Worm (Caenorhabditis elegans): Measurements from ENCODE around the gene tbc-19.
"Not testable (repeated sequence)": the region's sequence is repeated elsewhere in the genome, so short reads cannot be mapped to it uniquely, and the experiment has no call there.

tbc-19 gene

DNA sequence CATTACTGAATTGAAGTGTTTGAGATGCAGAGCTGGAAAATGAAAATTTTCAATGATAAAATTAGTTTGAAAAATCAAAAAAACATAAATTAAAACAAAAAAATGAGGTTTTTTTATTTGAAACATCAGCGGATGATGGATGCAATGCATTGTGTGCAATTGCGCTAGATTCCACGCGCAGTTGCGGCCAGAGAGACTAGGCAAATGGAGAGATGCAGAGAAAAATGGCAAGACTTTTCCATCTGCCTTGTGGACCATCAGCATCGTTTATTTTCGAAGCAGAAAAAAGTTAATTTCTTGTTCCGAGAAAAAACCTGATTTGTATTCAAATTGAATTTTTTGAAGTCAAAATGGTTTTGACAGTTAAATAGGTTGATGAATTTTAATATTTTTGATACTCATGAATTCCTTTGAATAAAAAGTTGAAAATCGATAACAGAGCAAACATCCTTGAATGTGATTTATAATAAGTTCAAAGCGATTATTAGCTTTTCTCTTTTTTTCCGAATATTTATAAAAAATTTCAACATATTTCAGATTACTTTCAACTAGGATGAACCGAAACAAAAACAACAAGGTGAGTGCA is 16.4 kb downstream of the tbc-19 start, which contains the start of the genes C31E10.5 and C31E10.6:
Gene C31E10.5 (minus strand): TSS at position 32 of the 586 bp plus-strand sequence.
Gene C31E10.6 (plus strand): TSS at position 536 of the 586 bp plus-strand sequence.
- TF ChIP-seq pag-3 (tag; optimal IDR thresholded peaks at IDR 0.05; ENCODE audit: borderline replicate concordance), result no peak
- TF ChIP-seq unc-42 (tag; optimal IDR thresholded peaks at IDR 0.05), result peak; percentile 7
- peak; percentile 19 for TF ChIP-seq tbx-2 (tag; optimal IDR thresholded peaks at IDR 0.05)
- peak; percentile 28 for TF ChIP-seq ceh-31 (tag; optimal IDR thresholded peaks at IDR 0.05)
- peak; percentile 57 for TF ChIP-seq nfya-1 (tag; optimal IDR thresholded peaks at IDR 0.05)
- no peak for TF ChIP-seq ceh-45 (GFP tag; IDR thresholded peaks at IDR 0.05)
- TF ChIP-seq elt-2 (tag; optimal IDR thresholded peaks at IDR 0.05), result peak; percentile 62
- no peak for TF ChIP-seq ztf-16 (tag; optimal IDR thresholded peaks at IDR 0.05)
- peak; percentile 9 for TF ChIP-seq ceh-34 (tag; optimal IDR thresholded peaks at IDR 0.05)
- TF ChIP-seq hlh-6 (tag; optimal IDR thresholded peaks at IDR 0.05), result no peak
- TF ChIP-seq dve-1 (tag; optimal IDR thresholded peaks at IDR 0.05), result no peak
- no peak for TF ChIP-seq rnt-1 (tag; optimal IDR thresholded peaks at IDR 0.05)
- no peak for TF ChIP-seq ceh-24 (tag; optimal IDR thresholded peaks at IDR 0.05)
- peak; percentile 79 for TF ChIP-seq unc-55 (GFP tag; optimal IDR thresholded peaks at IDR 0.05)

DNA sequence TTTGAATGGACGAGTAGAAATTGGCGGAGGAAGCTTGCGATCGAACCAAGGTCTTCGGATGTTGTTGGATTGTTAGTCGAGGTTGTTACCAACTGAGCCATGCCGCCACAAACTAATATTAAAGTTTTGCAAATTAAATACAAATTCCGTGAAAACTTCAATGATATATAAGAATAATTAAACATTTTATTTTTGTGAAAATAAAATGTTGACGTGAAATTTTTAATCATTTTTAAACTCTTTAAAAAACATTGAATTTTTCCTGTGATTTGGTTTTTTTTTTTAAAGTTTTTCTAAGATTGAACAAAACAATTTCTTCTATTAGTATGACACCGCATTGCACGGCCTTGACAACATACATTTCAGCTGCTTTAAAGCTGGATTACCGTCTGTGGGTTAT is 21.6 kb downstream of the tbc-19 start, which contains the start of gene C31E10.11:
Gene C31E10.11 (minus strand): TSS at position 101 of the 400 bp plus-strand sequence.
- TF ChIP-seq ets-4 (tag; optimal IDR thresholded peaks at IDR 0.05) (no peak), hlh-30 (tag; optimal IDR thresholded peaks at IDR 0.05; ENCODE audit: insufficient read depth) (no peak)

DNA sequence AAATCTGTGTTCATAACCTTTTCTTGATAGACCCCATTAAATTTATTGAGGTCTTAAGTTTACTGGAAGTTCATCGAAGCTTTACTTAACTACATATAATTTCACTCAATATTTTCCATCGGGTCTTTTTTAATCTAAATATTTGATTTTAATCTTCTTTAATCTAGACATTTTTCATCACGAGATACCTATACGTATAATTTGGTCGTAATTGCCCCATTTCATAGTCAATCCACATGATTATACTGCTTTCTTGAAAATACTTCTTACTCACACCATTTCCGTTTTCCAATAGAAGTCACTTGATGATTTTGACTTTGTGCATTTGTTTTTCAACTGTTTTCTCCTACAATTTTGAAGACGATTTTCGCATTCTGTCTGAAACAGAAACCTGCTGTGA is 26.0 kb downstream of the tbc-19 start, which contains the start of gene irld-24:
Gene irld-24 (plus strand): TSS at position 301 of the 400 bp plus-strand sequence.
- TF ChIP-seq ceh-2 (tag; optimal IDR thresholded peaks at IDR 0.05) (no peak), elt-4 (tag; optimal IDR thresholded peaks at IDR 0.05) (no peak), hlh-15 (tag; optimal IDR thresholded peaks at IDR 0.05) (no peak), C08G9.2 (tag; optimal IDR thresholded peaks at IDR 0.05) (no peak), ahr-1 (tag; optimal IDR thresholded peaks at IDR 0.05) (no peak), fkh-10 (GFP tag; optimal IDR thresholded peaks at IDR 0.05) (no peak), lim-6 (tag; optimal IDR thresholded peaks at IDR 0.05) (no peak)

DNA sequence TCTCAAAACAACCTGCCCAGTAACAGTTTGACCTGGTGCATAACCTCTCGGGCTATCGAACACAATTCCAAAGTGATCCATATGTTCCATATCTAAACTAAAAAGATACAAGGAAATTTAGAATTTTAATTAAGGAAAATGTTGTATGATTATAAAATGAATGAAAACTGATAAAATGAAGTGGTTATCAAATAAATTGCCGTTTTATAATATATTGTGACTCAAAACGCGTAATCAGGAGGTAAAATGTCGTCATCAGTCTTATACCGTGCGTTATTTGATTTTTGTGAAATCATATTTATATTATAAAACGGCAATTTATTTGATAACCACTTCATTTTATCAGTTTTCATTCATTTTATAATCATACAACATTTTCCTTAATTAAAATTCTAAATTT is 31.9 kb downstream of the tbc-19 start, which contains the start of gene arrd-24:
Gene arrd-24 (minus strand): TSS at position 101 of the 400 bp plus-strand sequence.
- TF ChIP-seq ceh-30 (tag; optimal IDR thresholded peaks at IDR 0.05); C38D4.7 (GFP tag; optimal IDR thresholded peaks at IDR 0.05); madf-2 (tag; optimal IDR thresholded peaks at IDR 0.05): not testable (repeated sequence)

DNA sequence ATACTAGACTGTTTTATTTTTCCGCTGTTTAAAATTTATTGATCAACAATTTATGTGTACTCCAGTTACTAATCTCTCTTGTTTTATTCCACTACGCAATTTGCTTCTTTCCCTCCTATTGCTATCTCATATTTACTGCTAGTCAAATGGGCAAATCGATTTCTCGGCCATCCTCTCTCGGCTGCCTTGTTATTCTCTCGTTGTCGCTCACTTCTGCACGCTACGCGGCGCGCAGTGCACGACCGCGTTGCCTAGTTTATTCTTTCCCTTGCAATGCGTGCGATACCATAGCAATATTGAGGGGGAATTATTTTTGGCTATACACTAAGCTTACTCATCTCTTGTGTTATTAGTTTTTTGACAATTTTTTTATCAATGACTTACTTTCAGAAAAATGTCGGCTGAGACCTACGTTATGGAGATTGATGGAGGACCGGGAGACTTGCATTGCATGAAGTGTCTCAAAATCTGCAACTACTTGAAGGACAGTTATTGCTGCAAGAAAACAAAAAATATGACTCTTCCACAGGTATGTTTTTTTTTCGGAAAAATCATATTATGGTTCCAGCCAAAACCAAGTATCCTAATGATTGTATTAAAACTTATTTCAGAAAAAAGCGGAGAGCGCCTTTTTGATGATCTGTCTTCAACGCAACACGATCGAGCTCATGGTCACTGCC is 34.7 kb downstream of the tbc-19 start, which contains the start of gene F48F7.6:
Gene F48F7.6 (plus strand): TSS at position 391 of the 680 bp plus-strand sequence.
- TF ChIP-seq nfya-1 (tag; optimal IDR thresholded peaks at IDR 0.05), result peak; percentile 42
- peak; percentile 20 for TF ChIP-seq sox-4 (tag; optimal IDR thresholded peaks at IDR 0.05)
- TF ChIP-seq ceh-2 (tag; optimal IDR thresholded peaks at IDR 0.05), result peak; percentile 33
- TF ChIP-seq ceh-34 (tag; optimal IDR thresholded peaks at IDR 0.05), result peak; percentile 15
- no peak for TF ChIP-seq unc-86 (tag; optimal IDR thresholded peaks at IDR 0.05)
- peak; percentile 36 for TF ChIP-seq unc-55 (GFP tag; optimal IDR thresholded peaks at IDR 0.05)
- peak; percentile 33 for TF ChIP-seq ceh-31 (tag; optimal IDR thresholded peaks at IDR 0.05)
- no peak for TF ChIP-seq ceh-24 (tag; optimal IDR thresholded peaks at IDR 0.05)
- TF ChIP-seq tbx-2 (tag; optimal IDR thresholded peaks at IDR 0.05), result peak; percentile 54
- TF ChIP-seq ceh-14 (tag; optimal IDR thresholded peaks at IDR 0.05), result peak; percentile 20
- TF ChIP-seq unc-42 (tag; optimal IDR thresholded peaks at IDR 0.05), result peak; percentile 59
- peak; percentile 37 for TF ChIP-seq ceh-18 (tag; optimal IDR thresholded peaks at IDR 0.05)
- TF ChIP-seq pag-3 (tag; optimal IDR thresholded peaks at IDR 0.05; ENCODE audit: borderline replicate concordance), result no peak
- TF ChIP-seq hlh-8 (tag; optimal IDR thresholded peaks at IDR 0.05), result no peak
- TF ChIP-seq npax-4 (tag; optimal IDR thresholded peaks at IDR 0.05), result no peak
- peak; percentile 89 for TF ChIP-seq ceh-48 (tag; optimal IDR thresholded peaks at IDR 0.05)
- TF ChIP-seq pqm-1 (tag; optimal IDR thresholded peaks at IDR 0.05), result no peak
- no peak for TF ChIP-seq fkh-6 (tag; optimal IDR thresholded peaks at IDR 0.05)
- TF ChIP-seq madf-2 (tag; optimal IDR thresholded peaks at IDR 0.05), result no peak
- no peak for TF ChIP-seq K02D7.2 (tag; optimal IDR thresholded peaks at IDR 0.05)
- peak; percentile 14 for TF ChIP-seq sdc-2 (tag; optimal IDR thresholded peaks at IDR 0.05)
- no peak for TF ChIP-seq Y22D7AL.16 (tag; optimal IDR thresholded peaks at IDR 0.05)
- no peak for TF ChIP-seq ets-4 (tag; optimal IDR thresholded peaks at IDR 0.05)
- peak; percentile 52 for TF ChIP-seq ref-2 (tag; optimal IDR thresholded peaks at IDR 0.05)
